Worm (Caenorhabditis elegans) whole organism, mixed stage, embryonic: ENCODE data around the gene clc-18.

ENCODE experiments used
- lin-13 ChIP-seq: fragments of 150-350 bp; optimal IDR thresholded peaks from 2 replicates; lab custom pipeline; 2014; ENCODE audit warnings: missing biosample characterization, missing genetic modification characterization
- nhr-12 ChIP-seq: fragments of 150-350 bp; optimal IDR thresholded peaks from 2 replicates; lab custom pipeline; 2014; ENCODE audit warnings: missing biosample characterization, missing genetic modification characterization
- nhr-76 ChIP-seq: sonication (generic microtip); optimal IDR thresholded peaks from 2 replicates; lab custom pipeline; 2017; ENCODE audit warnings: missing biosample characterization, missing genetic modification characterization

- TF ChIP-seq lin-13 (tag; lab: Kevin White, UChicago) (no peak), nhr-12 (no peak), nhr-76 (no peak)
Observed at ce11 chrV:4134728-4135127, 25.0 kb upstream of the clc-18 start, which contains the start of gene lgc-1.
